Fruit fly (Drosophila melanogaster) whole organism: Measurements from ENCODE around the gene kibra.

Source experiments
- CG8478 ChIP-seq: fragments of >200 bp; optimal IDR thresholded peaks from 2 replicates; lab custom pipeline; 2018; ENCODE audit warnings: inconsistent platforms
- Dll ChIP-seq: fragments of >200 bp; optimal IDR thresholded peaks from 2 replicates; lab custom pipeline; 2017
- EcR ChIP-seq, 2 experiments: fragments of >200 bp; optimal IDR thresholded peaks; 2 replicates each; lab custom pipeline; 2017; ENCODE audit warnings: missing biosample characterization in 2 of 2, missing genetic modification characterization in 2 of 2, missing genetic modification reagents in 2 of 2
- pan ChIP-seq: fragments of >200 bp; optimal IDR thresholded peaks from 2 replicates; lab custom pipeline; 2017
- psq ChIP-seq: fragments of >200 bp; optimal IDR thresholded peaks from 2 replicates; lab custom pipeline; 2017
- usp ChIP-seq: fragments of >200 bp; optimal IDR thresholded peaks from 2 replicates; lab custom pipeline; 2017; ENCODE audit warnings: missing biosample characterization, missing genetic modification characterization, mixed read lengths

The kibra gene

DNA sequence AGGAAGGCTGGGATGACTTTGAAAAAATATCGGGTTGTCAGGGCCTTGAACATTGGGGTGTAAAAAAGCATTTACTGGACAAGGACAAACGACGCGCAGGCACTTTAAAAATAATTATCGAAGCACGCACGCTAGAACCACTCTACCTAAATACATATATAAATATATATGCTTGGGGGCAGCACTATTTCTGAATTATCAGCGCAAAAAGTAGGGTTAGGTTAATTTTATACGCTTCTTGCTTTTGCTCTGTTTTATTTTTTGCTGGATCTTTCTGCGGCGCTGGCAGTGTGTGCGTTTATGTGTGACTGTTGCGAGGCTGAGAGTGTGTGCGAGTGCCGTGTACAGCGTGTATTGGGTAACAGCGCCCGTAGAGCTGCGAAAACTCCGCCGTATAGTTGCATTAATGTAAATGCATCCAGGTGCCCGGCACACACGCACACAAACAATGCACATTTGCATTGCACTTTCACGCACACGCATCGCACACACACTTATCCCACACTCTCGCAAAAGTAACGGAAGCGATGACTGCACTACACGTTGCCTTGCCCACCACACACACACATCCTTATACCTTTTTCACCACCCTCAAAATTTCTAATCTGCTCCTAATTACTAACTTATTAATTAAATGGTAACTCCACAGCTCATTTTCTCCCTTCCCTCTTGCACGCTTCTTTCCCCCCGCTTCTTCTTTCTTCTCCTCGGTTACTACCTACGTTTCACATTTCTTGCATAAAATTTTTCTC, 15.6 kb upstream of the kibra start:
- TF ChIP-seq EcR (GFP tag; optimal IDR thresholded peaks at IDR 0.05; lab: Kevin White, UChicago) (no peak), CG8478 (no peak), pan (lab: Kevin White, UChicago) (no peak), psq (lab: Kevin White, UChicago) (no peak), Dll (lab: Kevin White, UChicago) (no peak), usp (GFP tag; lab: Kevin White, UChicago) (no peak)

DNA sequence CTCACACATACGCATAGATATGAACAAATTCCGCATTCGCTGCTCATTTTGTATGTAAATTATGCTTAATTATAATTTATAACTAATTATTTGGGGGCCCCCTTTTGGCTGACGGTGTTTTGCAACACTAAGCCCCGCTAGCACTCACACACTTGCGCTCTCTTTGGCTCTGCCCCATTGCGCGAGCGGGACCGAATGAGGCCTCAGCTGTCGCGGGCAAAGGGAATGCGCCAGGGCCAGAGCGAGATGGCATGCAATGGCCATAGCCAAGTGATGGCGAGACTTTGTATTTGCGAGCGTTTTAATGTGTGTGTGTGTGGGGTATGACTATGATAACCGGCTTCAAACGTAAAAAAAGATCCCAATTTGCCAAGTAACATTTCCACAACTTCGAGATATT, 15.0 kb upstream of the kibra start:
- TF ChIP-seq Dll (lab: Kevin White, UChicago) (peak; percentile 23), EcR (GFP tag; optimal IDR thresholded peaks at IDR 0.05; lab: Kevin White, UChicago) (no peak), CG8478 (peak; percentile 51)

DNA sequence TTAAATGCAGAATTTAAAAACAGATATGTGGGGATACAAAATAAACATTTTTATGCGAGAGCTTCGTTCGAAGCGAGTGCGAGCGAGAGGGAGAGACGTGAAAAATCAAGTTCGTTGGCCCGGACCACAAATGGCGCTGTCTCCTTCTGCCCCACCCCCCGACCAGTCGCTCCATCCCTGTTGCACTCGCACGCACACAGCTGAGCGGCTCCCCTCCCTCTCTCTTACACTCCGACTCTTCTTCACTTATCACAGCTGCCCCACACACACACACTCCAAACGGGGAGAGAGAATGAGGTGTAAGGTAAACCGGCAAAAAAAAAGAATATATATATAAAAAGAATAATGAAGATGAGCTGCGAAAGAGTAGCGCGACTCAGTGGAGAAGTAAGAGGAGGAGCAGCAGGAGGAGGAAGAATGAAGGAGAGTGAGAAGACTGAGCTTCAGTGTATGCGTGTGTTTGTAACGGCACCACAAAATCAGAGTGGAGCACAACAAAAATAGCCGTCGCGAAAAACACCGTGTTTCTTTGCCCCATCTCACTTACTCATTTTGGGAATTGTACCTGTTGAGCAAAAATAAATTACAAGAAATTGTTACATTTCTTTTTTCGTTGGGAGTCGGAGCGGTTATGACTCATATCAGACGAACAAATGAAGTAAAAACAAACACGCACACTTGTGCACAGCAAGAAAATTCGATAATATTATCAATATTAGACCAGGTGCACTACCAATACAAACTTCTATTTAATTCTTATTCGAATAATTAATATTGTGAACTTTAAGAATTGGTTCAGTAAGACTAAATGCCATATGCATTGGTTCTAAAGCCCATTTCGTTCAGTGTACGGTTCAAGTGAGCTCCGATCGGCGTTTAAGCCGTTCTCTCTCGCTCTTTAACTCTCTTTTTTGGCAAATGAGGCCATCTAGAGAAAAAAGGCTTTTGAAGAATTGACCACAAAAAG, 14.1 kb upstream of the kibra start:
- no peak for TF ChIP-seq Dll (lab: Kevin White, UChicago)
- TF ChIP-seq EcR (GFP tag; optimal IDR thresholded peaks at IDR 0.05; lab: Kevin White, UChicago), result peak; percentile 98
- TF ChIP-seq CG8478, result peak; percentile 53
- TF ChIP-seq pan (lab: Kevin White, UChicago), result no peak

DNA sequence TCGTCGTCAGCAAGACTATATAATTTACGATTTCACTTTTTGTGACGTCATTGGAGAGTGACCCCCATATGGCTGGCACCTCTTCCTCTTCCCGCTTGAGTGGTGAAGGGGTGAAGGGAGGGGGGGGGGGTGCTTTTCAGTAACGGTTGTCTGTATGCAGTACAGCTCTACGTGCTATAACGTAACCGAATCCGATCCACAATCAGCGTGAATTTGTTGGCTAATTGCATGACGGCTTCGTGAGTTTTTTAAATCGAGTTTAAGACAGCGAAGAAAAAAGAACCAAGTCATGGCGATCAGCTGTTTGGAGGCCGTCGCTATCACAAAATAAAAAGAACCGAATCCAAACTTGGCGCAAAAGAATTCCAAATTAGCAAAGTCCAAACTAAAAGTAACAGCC, 12.6 kb upstream of the kibra start:
- TF ChIP-seq psq (lab: Kevin White, UChicago) (no peak), CG8478 (no peak), Dll (lab: Kevin White, UChicago) (no peak), usp (GFP tag; lab: Kevin White, UChicago) (no peak), pan (lab: Kevin White, UChicago) (no peak), EcR (GFP tag; optimal IDR thresholded peaks at IDR 0.05; lab: Kevin White, UChicago) (no peak)

DNA sequence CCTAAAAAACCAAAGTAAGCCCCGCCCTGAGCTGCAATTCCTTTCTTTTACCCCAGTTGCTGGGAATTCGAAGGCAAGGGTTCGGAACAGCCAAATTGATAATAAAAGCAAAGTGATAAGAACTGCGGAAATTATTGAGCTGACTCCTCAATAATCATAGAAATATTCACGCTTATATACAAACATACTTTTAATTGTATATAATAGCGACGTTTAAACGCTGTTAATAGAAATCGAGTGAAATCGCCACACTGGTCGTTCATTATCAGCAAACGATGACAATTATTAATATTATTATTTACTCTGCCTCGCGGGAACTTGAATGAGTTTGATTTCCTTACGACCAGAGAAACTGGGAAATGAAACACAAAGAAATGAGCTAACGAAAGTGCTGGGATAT, 11.9 kb upstream of the kibra start:
- TF ChIP-seq EcR (GFP tag; optimal IDR thresholded peaks at IDR 0.05; lab: Kevin White, UChicago), result no peak
- TF ChIP-seq pan (lab: Kevin White, UChicago), result no peak
- no peak for TF ChIP-seq psq (lab: Kevin White, UChicago)
- TF ChIP-seq usp (GFP tag; lab: Kevin White, UChicago), result no peak
- TF ChIP-seq Dll (lab: Kevin White, UChicago), result no peak
- TF ChIP-seq CG8478, result no peak

DNA sequence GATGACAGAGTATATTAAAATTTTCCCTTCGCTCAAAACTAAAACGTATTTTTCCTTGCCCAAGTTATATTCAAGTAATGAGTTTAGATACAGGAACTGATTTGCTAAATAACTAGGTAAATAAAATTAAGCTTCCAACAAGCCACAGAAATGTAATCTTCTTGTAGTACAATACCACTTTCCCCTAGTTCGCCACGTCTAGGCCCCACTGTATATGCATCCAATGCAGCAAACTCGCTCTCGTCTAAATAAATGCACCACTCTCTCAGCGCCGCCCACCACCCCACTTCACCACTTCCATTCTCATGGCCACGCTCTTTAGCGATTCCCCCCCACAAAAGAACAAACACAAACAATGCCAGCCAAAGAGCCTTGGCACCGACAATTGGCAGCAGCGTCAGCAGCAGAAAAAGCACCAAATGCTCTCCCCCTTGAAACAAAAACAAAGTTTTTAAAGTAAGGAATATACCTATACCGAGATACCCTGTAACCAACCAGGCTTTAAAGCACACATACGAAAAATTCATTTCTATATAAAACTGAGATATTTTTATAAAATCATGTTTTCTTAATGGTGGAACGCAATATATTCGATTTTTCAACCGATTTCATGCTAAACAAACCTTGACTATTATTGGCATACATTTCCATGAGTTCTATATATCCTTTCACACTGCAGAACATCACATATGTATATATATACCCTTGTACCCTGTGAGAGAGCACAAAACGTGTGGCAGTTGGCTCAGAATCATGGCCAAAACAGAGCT, 10.7 kb upstream of the kibra start:
- TF ChIP-seq pan (lab: Kevin White, UChicago) (no peak), psq (lab: Kevin White, UChicago) (no peak), usp (GFP tag; lab: Kevin White, UChicago) (no peak), EcR (GFP tag; optimal IDR thresholded peaks at IDR 0.05; lab: Kevin White, UChicago) (no peak), Dll (lab: Kevin White, UChicago) (no peak), CG8478 (no peak)

DNA sequence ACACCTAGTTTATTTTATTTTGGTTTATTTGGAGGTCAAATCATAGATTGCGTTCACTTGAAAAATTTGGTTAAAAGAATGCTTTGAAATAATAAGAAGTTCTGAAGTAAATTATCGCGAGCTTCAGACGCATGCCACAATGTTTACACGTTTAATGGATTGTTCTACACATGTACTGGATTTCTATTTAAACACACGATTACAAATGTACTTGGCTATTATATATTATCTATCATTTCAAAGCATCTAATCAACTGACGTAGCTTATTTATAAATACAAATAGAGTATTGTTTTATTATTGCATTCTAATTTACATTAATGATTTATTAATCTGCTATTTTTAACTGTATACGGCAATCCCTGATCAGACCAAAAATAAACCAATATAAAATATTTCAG, 9.9 kb upstream of the kibra start:
- TF ChIP-seq pan (lab: Kevin White, UChicago) (no peak), EcR (GFP tag; optimal IDR thresholded peaks at IDR 0.05; lab: Kevin White, UChicago) (no peak), usp (GFP tag; lab: Kevin White, UChicago) (no peak), Dll (lab: Kevin White, UChicago) (no peak), psq (lab: Kevin White, UChicago) (no peak), CG8478 (no peak)

DNA sequence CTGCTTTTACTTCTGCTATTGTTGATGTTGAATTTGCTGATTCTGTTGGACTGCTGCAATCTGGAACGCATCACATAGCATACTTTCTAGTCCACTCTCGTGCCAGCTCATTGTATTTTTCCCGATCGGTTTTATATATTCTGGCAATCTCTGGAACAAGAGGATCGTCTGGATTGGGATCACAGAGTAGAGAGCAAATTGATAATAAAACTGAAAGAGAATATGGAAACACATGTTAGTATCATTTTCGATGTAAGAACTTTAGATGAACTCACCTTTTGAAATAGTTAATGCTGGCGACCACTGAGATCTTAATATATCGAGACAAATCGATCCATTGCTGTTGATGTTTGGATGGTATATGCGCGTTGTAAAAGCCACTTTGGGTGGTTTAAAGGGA, 9.4 kb upstream of the kibra start:
- TF ChIP-seq CG8478 (no peak), EcR (GFP tag; optimal IDR thresholded peaks at IDR 0.05; lab: Kevin White, UChicago) (no peak), pan (lab: Kevin White, UChicago) (no peak), psq (lab: Kevin White, UChicago) (no peak), Dll (lab: Kevin White, UChicago) (no peak), usp (GFP tag; lab: Kevin White, UChicago) (no peak)

DNA sequence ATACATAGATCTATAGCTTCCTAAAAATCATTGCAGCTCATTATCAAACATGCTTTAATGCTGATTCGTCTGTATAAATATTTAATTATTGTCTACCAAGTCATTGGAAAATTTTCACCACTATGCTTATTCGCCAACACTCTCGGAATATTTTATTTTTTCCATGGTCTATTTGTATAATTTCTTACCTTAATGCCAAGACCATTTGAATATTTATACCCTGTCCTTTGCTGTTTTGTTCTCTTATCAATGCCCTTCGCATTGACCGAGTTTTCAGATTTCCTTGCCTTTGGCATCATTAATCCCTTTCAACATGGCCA, 7.7 kb upstream of the kibra start:
- TF ChIP-seq EcR (GFP tag; optimal IDR thresholded peaks at IDR 0.05; lab: Kevin White, UChicago), result no peak

DNA sequence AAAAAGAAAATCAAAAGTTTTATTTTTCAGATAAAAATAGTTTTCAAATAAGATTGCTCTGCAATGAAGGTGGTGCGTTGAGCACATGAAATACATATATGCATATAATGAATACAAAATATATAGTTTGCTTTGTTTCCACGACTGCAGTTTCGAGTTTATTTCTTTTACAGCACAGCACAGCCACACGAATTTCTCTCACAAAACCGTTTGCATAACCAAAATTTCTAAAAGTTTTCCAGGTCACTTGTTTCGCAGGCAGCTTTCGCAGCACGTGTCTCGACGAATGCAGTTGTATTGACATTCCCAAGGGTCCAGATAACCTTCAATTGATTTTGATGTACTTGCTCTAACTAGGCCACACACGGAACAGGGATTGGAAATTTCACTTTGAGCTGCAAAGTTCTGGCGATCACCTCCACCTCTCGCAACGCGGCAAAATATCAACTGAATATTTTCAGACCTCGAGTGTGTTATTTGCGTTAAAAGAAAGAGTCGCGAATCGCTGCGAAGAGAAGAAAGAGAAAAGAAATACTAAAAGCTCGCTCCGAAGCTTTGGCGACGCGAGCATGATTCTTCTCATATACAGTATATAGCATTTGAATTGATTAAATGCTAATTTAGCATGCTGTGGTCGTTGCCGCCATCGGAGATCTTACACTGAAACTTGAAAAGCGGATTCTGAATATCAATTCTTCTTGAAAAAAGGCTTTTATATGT, 7.2 kb upstream of the kibra start, which contains the start of gene CG7530:
CG7530 (minus strand) TSS at position 449 of the 720 bp plus-strand sequence.
- TF ChIP-seq psq (lab: Kevin White, UChicago), result no peak
- no peak for TF ChIP-seq CG8478
- no peak for TF ChIP-seq pan (lab: Kevin White, UChicago)
- no peak for TF ChIP-seq usp (GFP tag; lab: Kevin White, UChicago)
- TF ChIP-seq Dll (lab: Kevin White, UChicago), result no peak
- TF ChIP-seq EcR (GFP tag; optimal IDR thresholded peaks at IDR 0.05; lab: Kevin White, UChicago), result no peak

DNA sequence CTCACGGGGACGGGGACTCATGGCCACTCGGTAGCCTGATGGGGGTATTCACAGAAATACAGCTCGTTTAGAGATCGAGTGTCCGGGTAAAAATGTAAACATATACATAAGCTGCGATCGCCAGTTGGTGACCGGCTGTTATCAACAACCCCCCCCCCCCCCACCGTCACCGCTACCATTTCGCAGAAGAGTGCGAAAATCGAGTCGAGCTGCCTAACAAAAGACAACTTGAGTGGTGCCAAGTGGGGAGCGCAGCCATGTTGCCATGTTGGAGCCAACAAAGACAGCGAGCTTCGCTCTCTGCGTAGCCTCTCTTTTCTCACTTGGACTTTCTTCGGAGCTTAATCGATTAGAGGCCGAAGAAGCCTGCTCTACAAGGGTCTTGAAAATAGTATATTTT, 6.5 kb upstream of the kibra start:
- TF ChIP-seq pan (lab: Kevin White, UChicago) (no peak), psq (lab: Kevin White, UChicago) (no peak), usp (GFP tag; lab: Kevin White, UChicago) (no peak), EcR (GFP tag; optimal IDR thresholded peaks at IDR 0.05; lab: Kevin White, UChicago) (no peak), Dll (lab: Kevin White, UChicago) (no peak), CG8478 (no peak)
